Worm (Caenorhabditis elegans): Measurements from ENCODE around the gene srh-138.

The srh-138 gene

ce11 chrV:16455065-16455464 is 15.8 kb downstream of the srh-138 start, which contains the start of gene str-14:
TSS of gene str-14 (minus strand) at chrV:16455165.
- TF ChIP-seq nhr-90 (tag; optimal IDR thresholded peaks at IDR 0.05; ENCODE audit: poor library complexity), result no peak
- TF ChIP-seq aly-2 (tag; optimal IDR thresholded peaks at IDR 0.05), result no peak
- no peak for TF ChIP-seq ets-5 (GFP tag; IDR thresholded peaks at IDR 0.05)
- no peak for TF ChIP-seq fos-1 (tag; optimal IDR thresholded peaks at IDR 0.05)
- TF ChIP-seq mef-2 (tag; optimal IDR thresholded peaks at IDR 0.05), result no peak
- TF ChIP-seq nhr-20 (tag; optimal IDR thresholded peaks at IDR 0.05), result no peak
- TF ChIP-seq elt-2 (tag; optimal IDR thresholded peaks at IDR 0.05), result no peak
- no peak for TF ChIP-seq C04F5.9 (tag; optimal IDR thresholded peaks at IDR 0.05)
- no peak for TF ChIP-seq nhr-76 (tag; optimal IDR thresholded peaks at IDR 0.05)
- no peak for TF ChIP-seq hlh-4 (tag; optimal IDR thresholded peaks at IDR 0.05)
- no peak for TF ChIP-seq egl-13 (tag; optimal IDR thresholded peaks at IDR 0.05)
- no peak for TF ChIP-seq tlp-1 (tag; optimal IDR thresholded peaks at IDR 0.05)
- TF ChIP-seq ztf-4 (tag; optimal IDR thresholded peaks at IDR 0.05), result no peak
- TF ChIP-seq tbx-2 (tag; optimal IDR thresholded peaks at IDR 0.05), result no peak
- no peak for TF ChIP-seq ceh-88 (GFP tag; IDR thresholded peaks at IDR 0.05)
- TF ChIP-seq lin-35 (GFP tag; optimal IDR thresholded peaks at IDR 0.05), result no peak
- no peak for TF ChIP-seq ztf-11 (tag; optimal IDR thresholded peaks at IDR 0.05)

- TF ChIP-seq fos-1 (tag; optimal IDR thresholded peaks at IDR 0.05), result no peak
- TF ChIP-seq nhr-11 (tag; optimal IDR thresholded peaks at IDR 0.05), result no peak
- no peak for TF ChIP-seq aha-1 (tag; optimal IDR thresholded peaks at IDR 0.05)
- TF ChIP-seq nhr-28 (tag; optimal IDR thresholded peaks at IDR 0.05), result no peak
- TF ChIP-seq lin-14 (GFP tag; optimal IDR thresholded peaks at IDR 0.05), result no peak
- TF ChIP-seq ztf-11 (tag; optimal IDR thresholded peaks at IDR 0.05), result no peak
- no peak for TF ChIP-seq snu-23 (GFP tag; optimal IDR thresholded peaks at IDR 0.05)
- TF ChIP-seq nhr-237 (tag; optimal IDR thresholded peaks at IDR 0.05), result no peak
- no peak for TF ChIP-seq tlp-1 (tag; optimal IDR thresholded peaks at IDR 0.05)
- no peak for TF ChIP-seq sup-37 (GFP tag; optimal IDR thresholded peaks at IDR 0.05)
- TF ChIP-seq zag-1 (tag; optimal IDR thresholded peaks at IDR 0.05), result no peak
- TF ChIP-seq zip-4 (GFP tag; optimal IDR thresholded peaks at IDR 0.05), result no peak
- TF ChIP-seq ceh-88 (GFP tag; IDR thresholded peaks at IDR 0.05), result no peak
- no peak for TF ChIP-seq lin-39 (tag; optimal IDR thresholded peaks at IDR 0.05)
- no peak for TF ChIP-seq nhr-12 (tag; optimal IDR thresholded peaks at IDR 0.05)
- no peak for TF ChIP-seq hlh-4 (tag; optimal IDR thresholded peaks at IDR 0.05)
Measured at ce11 chrV:16447735-16448134, 23.1 kb downstream of the srh-138 start, which contains the start of gene T08G3.13. TSS of gene T08G3.13 (plus strand) at chrV:16448035.

ce11 chrV:16446191-16446590 is 24.6 kb downstream of the srh-138 start:
- TF ChIP-seq ceh-63 (GFP tag; optimal IDR thresholded peaks at IDR 0.05) (no peak), nhr-11 (tag; optimal IDR thresholded peaks at IDR 0.05) (no peak), unc-30 (tag; optimal IDR thresholded peaks at IDR 0.05) (no peak), pqm-1 (tag; optimal IDR thresholded peaks at IDR 0.05) (no peak), lir-3 (tag; optimal IDR thresholded peaks at IDR 0.05; ENCODE audit: poor library complexity) (no peak), grh-1 (GFP tag; IDR thresholded peaks at IDR 0.05) (no peak), lin-15B (tag; optimal IDR thresholded peaks at IDR 0.05) (no peak), nhr-28 (tag; optimal IDR thresholded peaks at IDR 0.05) (no peak), hlh-4 (tag; optimal IDR thresholded peaks at IDR 0.05) (no peak), fkh-4 (tag; optimal IDR thresholded peaks at IDR 0.05; ENCODE audit: borderline replicate concordance) (no peak), nhr-84 (tag; optimal IDR thresholded peaks at IDR 0.05) (no peak), jun-1 (tag; optimal IDR thresholded peaks at IDR 0.05) (no peak), blmp-1 (tag; optimal IDR thresholded peaks at IDR 0.05) (no peak), ceh-82 (tag; optimal IDR thresholded peaks at IDR 0.05) (no peak), pax-3 (tag; optimal IDR thresholded peaks at IDR 0.05) (no peak), dsc-1 (tag; optimal IDR thresholded peaks at IDR 0.05) (no peak), efl-1 (optimal IDR thresholded peaks at IDR 0.05) (no peak), efl-1 (GFP tag; optimal IDR thresholded peaks at IDR 0.05 in 1 of 2) (no peak), C16A3.4 (tag; optimal IDR thresholded peaks at IDR 0.05) (no peak)
